Fruit fly (Drosophila melanogaster) ovary, adult (tissue): ENCODE data around the gene CG33322.

Source experiments
- CG17801 ChIP-seq: fragments of 200-800 bp; optimal IDR thresholded peaks from 2 replicates; lab custom pipeline; 2019; ENCODE audit warnings: missing biosample characterization, mild to moderate bottlenecking, missing genetic modification characterization, moderate library complexity; ENCODE audit not compliant: partially characterized antibody

Gene CG33322

DNA sequence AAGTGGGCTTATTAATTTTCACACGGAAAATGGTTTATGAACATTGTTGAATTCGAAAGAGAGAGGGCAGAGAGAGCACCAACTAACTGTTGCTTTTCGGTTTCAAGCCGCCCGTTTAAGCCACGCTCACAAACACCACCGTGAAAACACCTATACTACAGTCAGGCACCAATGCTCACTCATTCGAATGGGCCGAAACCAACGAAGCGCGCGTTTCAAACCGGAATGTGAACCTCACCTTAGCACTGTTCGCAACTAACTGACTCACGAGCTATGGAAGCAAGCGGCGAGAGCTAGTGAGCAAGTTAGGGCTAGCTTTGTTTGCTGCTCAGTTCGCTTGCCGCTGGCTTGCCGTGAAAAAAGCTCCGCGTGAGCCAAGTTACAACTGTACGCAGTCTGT is 22.2 kb downstream of the CG33322 start:
- TF ChIP-seq CG17801 (GFP tag; lab: Kevin White, UChicago): peak; percentile 74

DNA sequence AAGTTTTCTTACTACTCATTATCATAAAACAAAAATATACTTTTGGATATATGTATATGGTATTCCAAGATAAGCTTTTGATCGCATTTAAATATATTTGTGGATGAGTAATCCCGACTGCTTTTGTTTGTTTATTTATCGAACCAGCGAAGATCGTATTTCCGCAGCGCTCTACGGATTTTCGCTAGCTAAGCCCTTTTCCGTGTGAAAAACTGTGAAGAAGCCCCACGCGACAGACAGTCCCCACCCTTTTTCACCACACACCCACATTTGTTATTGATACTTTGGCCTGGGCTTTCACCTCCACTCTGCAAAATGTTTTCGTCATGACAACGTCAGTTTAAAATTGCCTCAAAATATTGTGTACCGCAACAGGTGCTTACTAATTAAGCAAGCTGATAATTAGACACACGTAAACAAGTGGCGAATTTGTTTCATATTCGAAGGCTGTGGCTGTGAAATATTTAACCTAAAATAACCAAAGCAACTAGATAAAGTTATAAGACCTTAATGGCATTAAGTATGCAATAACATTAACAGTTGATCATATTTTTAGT is 23.0 kb downstream of the CG33322 start:
- TF ChIP-seq CG17801 (GFP tag; lab: Kevin White, UChicago): no peak

DNA sequence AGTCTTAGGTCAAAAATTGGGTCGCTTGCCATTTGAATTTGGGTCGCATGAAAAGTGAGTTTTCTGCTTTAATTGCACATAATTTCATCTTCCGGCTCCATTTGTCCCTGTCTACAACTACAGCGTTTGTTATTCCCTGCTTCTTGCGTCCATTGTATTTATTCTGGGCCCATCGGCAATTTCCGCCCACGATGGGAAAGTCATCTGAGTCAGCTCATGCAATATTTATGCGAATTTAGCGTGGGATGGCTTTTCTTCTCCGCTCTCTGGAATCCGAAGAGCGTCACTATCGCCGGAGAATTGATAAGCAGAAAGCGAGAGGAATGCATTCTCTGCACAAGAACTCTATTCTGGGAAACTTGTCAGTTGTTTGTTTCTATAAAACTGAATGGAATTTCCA is 23.5 kb downstream of the CG33322 start:
- no peak for TF ChIP-seq CG17801 (GFP tag; lab: Kevin White, UChicago)

DNA sequence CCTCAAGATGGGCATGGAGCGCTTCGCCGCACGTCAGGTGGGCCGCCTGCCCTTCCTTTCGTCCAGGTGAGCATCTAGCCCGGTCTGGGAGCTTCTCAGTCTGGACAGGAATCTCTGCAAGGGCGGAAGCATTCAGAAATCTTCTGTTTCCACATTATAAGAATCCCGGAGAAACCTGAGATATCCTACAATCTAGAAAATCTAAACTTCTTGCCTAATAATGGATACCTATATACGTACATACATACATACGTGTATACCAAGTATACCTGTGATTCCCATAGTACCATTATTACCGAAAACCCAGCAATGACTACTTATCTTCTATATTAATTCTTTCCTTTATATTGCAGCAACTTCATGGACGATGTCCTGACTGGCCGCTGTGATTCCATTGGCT is 28.0 kb downstream of the CG33322 start:
- no peak for TF ChIP-seq CG17801 (GFP tag; lab: Kevin White, UChicago)

DNA sequence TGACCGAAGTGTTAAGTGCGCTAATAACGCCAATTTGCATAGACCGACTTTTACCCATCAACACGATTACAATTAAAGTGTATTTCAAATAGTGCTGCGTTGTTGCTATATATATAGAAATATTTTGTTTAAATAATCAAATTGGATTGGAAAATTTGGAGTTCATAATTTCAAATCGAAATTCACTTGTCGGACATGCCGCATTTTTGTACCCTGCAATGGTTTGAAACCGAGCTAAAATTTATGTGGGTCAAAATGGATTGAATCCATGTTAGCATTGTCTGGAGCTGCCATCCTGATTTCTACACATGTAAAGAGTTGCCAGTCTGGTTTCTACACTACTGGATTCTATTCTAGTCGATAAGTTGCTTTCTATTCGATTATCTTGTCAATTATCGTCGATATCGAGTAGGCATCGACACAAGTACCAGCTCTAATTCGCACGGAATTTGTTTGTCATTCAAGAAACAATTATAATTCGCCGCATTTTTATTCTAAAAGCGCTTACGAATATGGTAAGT is 28.7 kb downstream of the CG33322 start, which contains the start of gene Pomp:
Pomp (plus strand) TSS at position 386 of the 521 bp plus-strand sequence.
- peak; percentile 32 for TF ChIP-seq CG17801 (GFP tag; lab: Kevin White, UChicago)

dm6 chr2L:20785333-20785732 is 30.7 kb downstream of the CG33322 start:
- TF ChIP-seq CG17801 (GFP tag; lab: Kevin White, UChicago): no peak

- TF ChIP-seq CG17801 (GFP tag; lab: Kevin White, UChicago): no peak
These were observed 32.1 kb downstream of the CG33322 start for dm6 chr2L:20783908-20784307.

DNA sequence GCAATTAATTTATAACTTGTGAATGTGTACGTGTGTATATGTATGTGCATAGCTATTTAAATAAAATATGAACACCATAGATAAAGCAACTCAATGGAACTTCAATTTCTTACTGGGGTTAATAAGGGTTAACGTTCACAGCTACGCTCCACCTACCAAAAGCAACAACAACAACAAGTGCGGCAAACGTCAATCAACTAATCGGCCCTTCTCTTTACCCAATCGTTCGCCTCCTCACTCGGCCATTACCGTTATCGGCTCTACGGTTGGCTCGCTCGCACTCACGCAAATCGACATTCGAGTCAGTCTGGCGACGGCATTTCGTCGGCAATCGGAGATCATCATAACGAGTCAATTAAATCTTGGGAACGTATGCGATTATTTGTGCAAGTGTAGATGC is 33.0 kb downstream of the CG33322 start:
- no peak for TF ChIP-seq CG17801 (GFP tag; lab: Kevin White, UChicago)

DNA sequence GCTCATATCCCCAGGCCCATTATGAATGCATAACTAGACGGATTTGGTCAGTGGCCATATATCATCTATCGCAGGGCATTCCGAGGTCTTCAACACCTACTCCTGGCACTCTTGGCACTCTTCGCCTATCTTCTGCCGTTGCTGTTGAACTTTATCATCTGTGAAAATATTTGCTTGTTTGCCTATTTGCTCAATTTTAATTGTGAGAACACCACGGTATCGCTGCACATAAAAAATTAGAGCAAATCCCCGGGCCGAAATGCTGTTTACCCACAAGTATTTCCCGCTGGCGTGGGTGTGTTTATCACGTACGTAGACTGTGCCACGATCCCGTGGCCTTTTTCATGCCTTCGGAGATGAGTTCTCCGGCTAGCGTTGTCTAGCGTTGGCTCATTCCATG is 35.3 kb downstream of the CG33322 start:
- no peak for TF ChIP-seq CG17801 (GFP tag; lab: Kevin White, UChicago)

DNA sequence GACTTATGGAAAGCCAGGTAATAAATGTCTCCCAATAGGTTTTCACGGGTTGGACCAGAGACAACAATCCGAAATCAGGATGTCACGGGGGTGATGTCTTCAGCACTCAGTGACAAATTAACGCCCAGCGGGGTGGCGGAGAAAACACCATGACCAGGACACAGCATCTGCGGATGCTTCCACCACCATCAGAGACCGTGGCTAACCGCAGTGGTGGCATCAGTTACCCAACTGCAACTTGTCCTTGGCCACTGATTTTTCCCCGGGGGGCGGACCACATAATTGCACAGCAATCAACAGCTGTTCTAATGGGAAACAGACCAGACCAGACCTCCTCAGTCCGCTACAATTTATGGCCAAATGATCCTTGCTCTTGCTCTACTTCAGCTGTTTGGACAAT is 37.7 kb downstream of the CG33322 start:
- no peak for TF ChIP-seq CG17801 (GFP tag; lab: Kevin White, UChicago)

DNA sequence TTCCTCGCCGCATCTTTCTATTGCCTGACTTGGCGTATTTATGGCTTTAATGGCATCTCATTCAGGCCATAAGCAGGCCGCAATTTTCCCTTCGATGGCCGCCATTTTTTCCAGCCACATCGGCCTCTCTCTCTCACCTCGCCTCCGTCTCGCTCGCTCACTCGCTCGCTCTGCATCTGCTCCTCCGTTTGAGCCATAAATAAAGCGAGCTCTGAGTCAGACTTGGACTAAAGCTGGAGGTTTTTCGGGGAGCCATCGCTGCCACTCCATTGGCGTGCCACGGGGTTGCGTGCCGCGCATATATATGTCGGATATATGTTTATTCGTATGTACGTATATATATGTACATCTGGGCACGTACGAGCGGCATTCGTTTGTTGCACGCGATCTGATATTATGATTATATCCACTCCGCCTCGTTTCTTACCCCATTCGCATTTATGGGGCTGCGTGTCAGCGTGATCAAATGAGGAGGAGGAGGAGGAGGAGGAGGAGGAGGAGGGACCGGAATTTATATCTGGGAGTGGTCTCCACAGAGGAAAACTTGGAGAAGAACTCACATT is 39.0 kb downstream of the CG33322 start:
- TF ChIP-seq CG17801 (GFP tag; lab: Kevin White, UChicago): no peak

DNA sequence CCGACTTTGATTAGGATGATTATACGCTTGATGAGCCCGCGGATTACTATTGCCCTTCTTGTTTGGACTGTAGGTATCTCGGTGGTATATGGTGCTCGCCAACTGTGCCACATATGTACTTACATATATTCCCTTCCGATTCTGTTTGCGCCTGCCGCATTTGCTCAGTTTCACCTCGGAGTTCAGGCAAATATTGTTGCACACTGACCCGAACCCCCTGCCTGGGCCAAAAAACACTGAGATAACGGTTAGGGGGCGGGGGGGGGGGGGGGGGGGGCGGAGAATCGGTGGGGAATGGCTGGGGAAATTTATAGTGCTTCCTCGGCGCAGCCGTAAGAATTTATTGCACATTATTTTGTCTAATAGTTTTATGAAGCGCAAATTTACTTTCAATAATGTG is 40.1 kb downstream of the CG33322 start:
- TF ChIP-seq CG17801 (GFP tag; lab: Kevin White, UChicago): no peak

dm6 chr2L:20774464-20774863 is 41.6 kb downstream of the CG33322 start:
- TF ChIP-seq CG17801 (GFP tag; lab: Kevin White, UChicago): no peak

DNA sequence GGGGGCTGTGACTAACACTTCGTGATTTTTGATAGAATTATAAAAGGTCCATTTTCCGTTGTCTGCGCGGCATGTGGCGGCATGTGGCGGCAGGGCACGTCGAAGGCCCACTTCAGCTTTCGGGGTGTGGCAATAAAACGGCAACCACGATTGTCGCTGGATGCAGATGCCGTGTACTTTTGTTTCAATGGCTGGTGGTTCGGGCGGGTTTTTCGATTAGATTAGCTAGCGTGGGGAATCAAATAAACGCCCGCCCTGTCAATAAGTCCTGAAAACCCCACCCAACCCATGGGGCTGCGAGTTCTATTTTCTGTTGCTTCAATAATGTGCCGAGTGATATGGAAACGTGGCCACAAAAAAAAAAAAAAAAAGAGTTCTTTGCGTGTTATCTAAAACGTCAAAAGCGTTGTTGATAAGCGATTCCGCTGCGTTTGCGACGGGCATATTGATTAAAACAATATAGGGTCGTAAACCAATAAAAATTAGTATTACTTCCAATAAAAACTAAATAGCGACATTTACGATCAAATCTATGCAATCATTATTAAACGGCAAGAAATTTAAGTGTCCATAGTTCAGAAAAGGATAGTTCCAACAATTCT is 42.5 kb downstream of the CG33322 start:
- TF ChIP-seq CG17801 (GFP tag; lab: Kevin White, UChicago): peak; percentile 16

DNA sequence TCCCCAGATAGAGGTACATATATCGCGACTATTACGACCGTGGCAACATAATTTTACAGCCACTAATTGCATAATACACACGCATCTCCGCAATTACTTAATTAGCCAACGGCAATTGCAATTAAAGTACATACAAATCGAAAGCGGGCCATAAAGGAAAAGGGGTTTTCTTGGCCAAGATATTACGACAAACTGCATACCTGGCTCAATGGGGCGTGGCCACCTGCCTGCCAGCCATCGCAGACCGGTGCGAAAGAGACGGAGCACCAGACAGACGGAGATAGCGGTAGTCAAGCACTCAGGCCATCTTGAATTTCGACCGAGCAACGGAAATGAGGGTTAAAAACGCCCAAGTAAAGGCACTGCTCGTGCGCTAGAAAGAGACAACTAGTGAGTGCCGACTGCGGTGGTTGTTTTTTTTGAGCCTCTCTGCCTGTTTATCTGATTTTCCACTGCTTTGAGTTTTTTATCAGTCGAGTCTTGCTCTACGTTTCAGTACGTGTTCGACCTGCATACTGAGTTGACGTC is 45.7 kb downstream of the CG33322 start, which contains the start of gene cad:
cad (plus strand) TSS at position 490 of the 528 bp plus-strand sequence.
- peak; percentile 10 for TF ChIP-seq CG17801 (GFP tag; lab: Kevin White, UChicago)
